Fruit fly (Drosophila melanogaster): Measurements from ENCODE around the gene CG33985.

CG33985 gene

DNA sequence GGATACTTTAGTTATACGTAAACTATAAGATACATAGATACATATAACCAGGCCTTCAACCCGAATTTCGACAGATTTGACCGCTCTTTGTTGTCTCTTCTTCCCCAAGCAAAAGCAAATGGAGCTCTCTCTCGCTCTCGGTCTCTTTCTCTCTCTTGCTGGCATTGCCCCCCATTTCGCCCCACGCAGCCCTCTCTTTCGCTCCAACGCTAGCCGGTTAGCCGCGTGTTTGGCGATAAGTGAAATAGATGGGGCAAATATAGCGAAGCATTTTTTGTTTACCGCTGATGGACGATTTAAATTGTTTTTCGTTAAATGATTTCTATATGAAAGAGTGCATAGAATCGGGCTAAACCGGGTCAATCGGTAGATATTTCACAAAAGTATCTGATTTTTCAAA is 12.2 kb downstream of the CG33985 start (continued):
- TF ChIP-seq Dip2 (GFP tag; IDR thresholded peaks at IDR 0.05) = no peak
- peak; percentile 11 for TF ChIP-seq Side (GFP tag; optimal IDR thresholded peaks at IDR 0.05)
- TF ChIP-seq Trl (optimal IDR thresholded peaks at IDR 0.05) = peak; percentile 94 to 97
- peak; percentile 17 for TF ChIP-seq Trl (GFP tag; optimal IDR thresholded peaks at IDR 0.05)
- TF ChIP-seq CG1233 (GFP tag; optimal IDR thresholded peaks at IDR 0.05) = peak; percentile 3
- no peak for TF ChIP-seq nau (GFP tag; optimal IDR thresholded peaks at IDR 0.05)
- peak; percentile 86 for TF ChIP-seq abd-A (tag; optimal IDR thresholded peaks at IDR 0.05)
- no peak for TF ChIP-seq pb (GFP tag; optimal IDR thresholded peaks at IDR 0.05)
- TF ChIP-seq CG9797 (GFP tag; optimal IDR thresholded peaks at IDR 0.05) = no peak
- no peak for TF ChIP-seq knrl (GFP tag; IDR thresholded peaks at IDR 0.05; ENCODE audit: partially characterized antibody)
- TF ChIP-seq CG7556 (GFP tag; optimal IDR thresholded peaks at IDR 0.05) = peak; percentile 13
- peak; percentile 49 for TF ChIP-seq lab (GFP tag; optimal IDR thresholded peaks at IDR 0.05)
- peak; percentile 82 for TF ChIP-seq CG1832 (GFP tag; optimal IDR thresholded peaks at IDR 0.05)
- TF ChIP-seq HLH3B (GFP tag; IDR thresholded peaks at IDR 0.05) = no peak
- peak; percentile 6 for TF ChIP-seq Med (GFP tag)
- TF ChIP-seq CG12769 (tag; optimal IDR thresholded peaks at IDR 0.05) = peak; percentile 66
- peak; percentile 50 for TF ChIP-seq wek (GFP tag; optimal IDR thresholded peaks at IDR 0.05)
- peak; percentile 68 for TF ChIP-seq CG13287 (GFP tag; IDR thresholded peaks at IDR 0.05; ENCODE audit: partially characterized antibody)
- peak; percentile 48 for TF ChIP-seq CG34376 (GFP tag; optimal IDR thresholded peaks at IDR 0.05)
- TF ChIP-seq CG12155 (GFP tag; optimal IDR thresholded peaks at IDR 0.05) = no peak
- peak; percentile 12 for TF ChIP-seq CG15514 (GFP tag; optimal IDR thresholded peaks at IDR 0.05)
- peak in 1 of 2 experiments; percentile 20 for TF ChIP-seq crp (GFP tag; optimal IDR thresholded peaks at IDR 0.05)
- TF ChIP-seq CG4820 (GFP tag; optimal IDR thresholded peaks at IDR 0.05) = no peak
- no peak for TF ChIP-seq trem (tag; optimal IDR thresholded peaks at IDR 0.05)
- no peak for TF ChIP-seq CoRest (tag; optimal IDR thresholded peaks at IDR 0.05)
- peak; percentile 90 for TF ChIP-seq sd (tag; optimal IDR thresholded peaks at IDR 0.05)
- TF ChIP-seq chm (GFP tag; IDR thresholded peaks at IDR 0.05) = peak; percentile 22; the same call in 1 of the 2 replicates
- peak; percentile 13 for TF ChIP-seq MTF-1 (GFP tag; optimal IDR thresholded peaks at IDR 0.05; ENCODE audit: borderline replicate concordance)
- TF ChIP-seq CG14014 (GFP tag; IDR thresholded peaks at IDR 0.05) = peak; percentile 20; the same call in 1 of the 2 replicates
- no peak for TF ChIP-seq CG14050 (GFP tag; IDR thresholded peaks at IDR 0.05)
- peak; percentile 22 for TF ChIP-seq grn (GFP tag; optimal IDR thresholded peaks at IDR 0.05)
- TF ChIP-seq HLH4C (GFP tag; IDR thresholded peaks at IDR 0.05; ENCODE audit: partially characterized antibody) = 0 out of 3 replicates have a peak, but pooled peaks have one; percentile 7
- TF ChIP-seq eve (GFP tag; optimal IDR thresholded peaks at IDR 0.05) = no peak
- peak; percentile 32 for TF ChIP-seq CG9437 (GFP tag; optimal IDR thresholded peaks at IDR 0.05)
- TF ChIP-seq CG6791 (GFP tag; IDR thresholded peaks at IDR 0.05; ENCODE audit: partially characterized antibody) = no peak
- no peak for TF ChIP-seq stwl (tag; optimal IDR thresholded peaks at IDR 0.05)
- TF ChIP-seq Hey (tag; optimal IDR thresholded peaks at IDR 0.05) = peak; percentile 78
- TF ChIP-seq CG6254 (GFP tag; optimal IDR thresholded peaks at IDR 0.05) = no peak
- TF ChIP-seq CG10321 (GFP tag; IDR thresholded peaks at IDR 0.05) = 0 out of 2 replicates have a peak, but pooled peaks have one; percentile 45
- TF ChIP-seq CG2116 (GFP tag; optimal IDR thresholded peaks at IDR 0.05) = no peak
- no peak for TF ChIP-seq CG10979 (tag; optimal IDR thresholded peaks at IDR 0.05)
- TF ChIP-seq CG8924 (tag; optimal IDR thresholded peaks at IDR 0.05) = no peak
- TF ChIP-seq CG6175 (GFP tag; IDR thresholded peaks at IDR 0.05) = no peak
- no peak for TF ChIP-seq Ets97D (GFP tag; optimal IDR thresholded peaks at IDR 0.05)
- peak; percentile 82; the same call in 3 of the 4 replicates for TF ChIP-seq chinmo (GFP tag; IDR thresholded peaks at IDR 0.05; ENCODE audit: partially characterized antibody)
- TF ChIP-seq Mes4 (GFP tag; optimal IDR thresholded peaks at IDR 0.05) = no peak
- no peak for TF ChIP-seq hkb (optimal IDR thresholded peaks at IDR 0.05)
- TF ChIP-seq hkb (GFP tag; IDR thresholded peaks at IDR 0.05) = 0 out of 2 replicates have a peak, but pooled peaks have one; percentile 10
- TF ChIP-seq sug (tag; optimal IDR thresholded peaks at IDR 0.05) = peak; percentile 66
- TF ChIP-seq CG13894 (tag; optimal IDR thresholded peaks at IDR 0.05) = peak; percentile 92

All from whole organism, embryonic.